Worm (Caenorhabditis elegans): ENCODE data around the gene htp-2.

DNA sequence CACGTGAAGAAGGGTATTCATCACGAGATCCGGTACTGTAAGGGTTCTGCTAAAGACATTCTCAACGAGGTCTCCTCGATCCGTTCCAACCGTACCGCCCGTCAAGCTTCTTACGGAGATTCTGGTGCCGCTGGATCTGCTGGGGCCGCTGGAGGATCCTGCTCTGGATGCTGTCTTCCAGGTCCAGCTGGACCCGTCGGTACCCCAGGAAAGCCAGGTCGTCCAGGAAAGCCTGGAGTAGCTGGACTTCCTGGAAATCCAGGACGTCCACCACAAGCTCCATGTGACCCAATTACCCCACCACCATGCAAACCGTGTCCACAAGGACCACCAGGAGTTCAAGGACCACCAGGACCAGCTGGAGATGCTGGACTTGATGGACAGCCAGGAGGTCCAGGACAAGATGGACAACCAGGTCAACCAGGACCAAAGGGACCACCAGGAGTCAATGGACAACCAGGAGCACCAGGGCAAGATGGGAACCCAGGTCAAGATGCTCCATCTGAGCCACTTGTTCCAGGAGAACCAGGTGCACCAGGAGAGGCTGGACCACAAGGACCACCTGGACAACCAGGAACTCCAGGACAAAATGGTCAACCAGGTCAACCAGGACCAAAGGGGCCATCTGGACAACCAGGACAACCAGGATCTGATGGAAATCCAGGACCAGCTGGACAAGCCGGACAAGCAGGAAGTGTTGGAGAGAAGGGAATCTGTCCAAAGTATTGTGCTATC is 41.8 kb upstream of the htp-2 start:
- TF ChIP-seq med-1 (GFP tag; optimal IDR thresholded peaks at IDR 0.05; ENCODE audit: insufficient read depth), result no peak
- TF ChIP-seq ztf-23 (GFP tag; IDR thresholded peaks at IDR 0.05), result no peak
- no peak for TF ChIP-seq flt-1 (GFP tag; IDR thresholded peaks at IDR 0.05)
- TF ChIP-seq T22C8.4 (GFP tag; IDR thresholded peaks at IDR 0.05), result no peak
